Worm (Caenorhabditis elegans) whole organism, L2 larva: Measurements from ENCODE around the gene Y113G7B.15.

Source experiments
- C34F6.9 ChIP-seq: fragments of 150-350 bp; optimal IDR thresholded peaks from 2 replicates; lab custom pipeline; 2014; ENCODE audit warnings: missing biosample characterization, missing genetic modification characterization
- ZK546.5 ChIP-seq: sonication (generic microtip); optimal IDR thresholded peaks from 2 replicates; lab custom pipeline; 2017; ENCODE audit warnings: missing biosample characterization, missing genetic modification characterization
- alr-1 ChIP-seq: fragments of 150-350 bp; optimal IDR thresholded peaks from 2 replicates; lab custom pipeline; 2014; ENCODE audit warnings: missing biosample characterization, missing genetic modification characterization
- ama-1 ChIP-seq: fragments of 150-350 bp; optimal IDR thresholded peaks from 2 replicates; lab custom pipeline; 2018; ENCODE audit warnings: inconsistent platforms
- ceh-82 ChIP-seq: fragments of 150-350 bp; optimal IDR thresholded peaks from 2 replicates; lab custom pipeline; 2014; ENCODE audit warnings: missing biosample characterization, missing genetic modification characterization
- elt-3 ChIP-seq: sonication (generic microtip); optimal IDR thresholded peaks from 2 replicates; lab custom pipeline; 2017; ENCODE audit warnings: missing biosample characterization, missing genetic modification characterization
- nhr-11 ChIP-seq: fragments of 150-350 bp; optimal IDR thresholded peaks from 2 replicates; lab custom pipeline; 2014; ENCODE audit warnings: missing biosample characterization, missing genetic modification characterization
- nhr-129 ChIP-seq: fragments of 150-350 bp; optimal IDR thresholded peaks from 2 replicates; lab custom pipeline; 2014; ENCODE audit warnings: missing biosample characterization, missing genetic modification characterization
- nhr-77 ChIP-seq: fragments of 150-350 bp; optimal IDR thresholded peaks from 2 replicates; lab custom pipeline; 2014; ENCODE audit warnings: missing biosample characterization, missing genetic modification characterization
- skn-1 ChIP-seq: sonication (generic microtip); optimal IDR thresholded peaks from 2 replicates; lab custom pipeline; 2017; ENCODE audit warnings: missing biosample characterization, missing genetic modification characterization
- unc-55 ChIP-seq: fragments of 150-350 bp; sonication (generic microtip); optimal IDR thresholded peaks from 3 replicates; lab custom pipeline; 2014; ENCODE audit warnings: missing biosample characterization, missing genetic modification reagents, missing genetic modification characterization
- ztf-4 ChIP-seq: fragments of 150-350 bp; optimal IDR thresholded peaks from 2 replicates; lab custom pipeline; 2014; ENCODE audit warnings: missing biosample characterization, missing genetic modification characterization

ce11 chrV:20212584-20212983 lies 21.1 kb downstream of the Y113G7B.15 start, which contains the start of gene Y113G7B.12:
- TF ChIP-seq nhr-11 (tag; lab: Kevin White, UChicago) = no peak
- TF ChIP-seq C34F6.9 (tag; lab: Kevin White, UChicago) = no peak
- TF ChIP-seq skn-1 = no peak
- no peak for TF ChIP-seq ztf-4 (tag; lab: Kevin White, UChicago)
- TF ChIP-seq nhr-77 (tag; lab: Kevin White, UChicago) = no peak
- TF ChIP-seq elt-3 (tag; lab: Kevin White, UChicago) = no peak
- TF ChIP-seq nhr-129 (tag; lab: Kevin White, UChicago) = no peak
- no peak for TF ChIP-seq ZK546.5 (tag; lab: Kevin White, UChicago)
- TF ChIP-seq unc-55 (GFP tag; lab: Kevin White, UChicago) = no peak
- TF ChIP-seq ama-1 = no peak
- TF ChIP-seq alr-1 = no peak
- no peak for TF ChIP-seq ceh-82
